Fruit fly (Drosophila melanogaster) whole organism, adult: ENCODE measurements around the gene ND-24.
A peak's percentile ranks its signal among the peaks of the same experiment; 100 is the strongest.

Source experiments
- CG11617 ChIP-seq: fragments of 200-800 bp; sonication (Bioruptor generic); optimal IDR thresholded peaks from 2 replicates; lab custom pipeline; 2017; ENCODE audit warnings: mild to moderate bottlenecking, missing biosample characterization, missing genetic modification reagents, missing genetic modification characterization
- CG12768 ChIP-seq: fragments of 200-800 bp; sonication (Bioruptor generic); optimal IDR thresholded peaks from 2 replicates; lab custom pipeline; 2017; ENCODE audit warnings: missing biosample characterization, missing genetic modification characterization, mild to moderate bottlenecking, moderate library complexity, missing genetic modification reagents
- CG14711 ChIP-seq: fragments of 200-800 bp; sonication (Bioruptor generic); optimal IDR thresholded peaks from 2 replicates; lab custom pipeline; 2018; ENCODE audit warnings: missing biosample characterization, mild to moderate bottlenecking, missing genetic modification characterization, moderate library complexity
- CG1620 ChIP-seq: fragments of 200-800 bp; sonication (Bioruptor generic); optimal IDR thresholded peaks from 2 replicates; lab custom pipeline; 2016; ENCODE audit warnings: missing biosample characterization, missing genetic modification characterization
- CG33017 ChIP-seq: fragments of 200-800 bp; sonication (Bioruptor generic); optimal IDR thresholded peaks from 2 replicates; lab custom pipeline; 2018; ENCODE audit warnings: missing biosample characterization, mild to moderate bottlenecking, missing genetic modification characterization, moderate library complexity
- CG5204 ChIP-seq: fragments of 200-800 bp; sonication (Bioruptor generic); optimal IDR thresholded peaks from 2 replicates; lab custom pipeline; 2016; ENCODE audit warnings: missing biosample characterization, missing genetic modification characterization
- CG7045 ChIP-seq: fragments of 200-800 bp; sonication (Bioruptor generic); optimal IDR thresholded peaks from 2 replicates; lab custom pipeline; 2017; ENCODE audit warnings: missing biosample characterization, mild to moderate bottlenecking, missing genetic modification characterization
- CG7101 ChIP-seq: fragments of 200-800 bp; sonication (Bioruptor generic); optimal IDR thresholded peaks from 2 replicates; lab custom pipeline; 2018; ENCODE audit warnings: missing biosample characterization, mild to moderate bottlenecking, missing genetic modification characterization, moderate library complexity
- Clk ChIP-seq: fragments of 200-800 bp; sonication (Bioruptor generic); optimal IDR thresholded peaks from 2 replicates; lab custom pipeline; 2017; ENCODE audit warnings: missing biosample characterization, missing genetic modification characterization
- Crg-1 ChIP-seq: fragments of 200-800 bp; sonication (Bioruptor generic); optimal IDR thresholded peaks from 2 replicates; lab custom pipeline; 2016; ENCODE audit warnings: missing biosample characterization, missing genetic modification characterization
- Hr96 ChIP-seq: fragments of 200-800 bp; sonication (Bioruptor generic); optimal IDR thresholded peaks from 2 replicates; lab custom pipeline; 2016; ENCODE audit warnings: missing biosample characterization, missing genetic modification characterization
- Mnt ChIP-seq: fragments of 200-800 bp; sonication (Bioruptor generic); optimal IDR thresholded peaks from 2 replicates; lab custom pipeline; 2016; ENCODE audit warnings: missing biosample characterization, mild to moderate bottlenecking, missing genetic modification characterization
- bab1 ChIP-seq: fragments of 200-800 bp; sonication (Bioruptor generic); optimal IDR thresholded peaks from 3 replicates; lab custom pipeline; 2019; ENCODE audit warnings: missing biosample characterization, mild to moderate bottlenecking, missing genetic modification characterization, moderate library complexity
- cic ChIP-seq: fragments of 200-800 bp; sonication (Bioruptor generic); optimal IDR thresholded peaks from 2 replicates; lab custom pipeline; 2017; ENCODE audit warnings: missing biosample characterization, mild to moderate bottlenecking, missing genetic modification characterization, moderate library complexity
- cnc ChIP-seq, 2 experiments: fragments of >200 bp; optimal IDR thresholded peaks; 2 replicates each; lab custom pipeline; 2017
- kay ChIP-seq: fragments of 200-800 bp; sonication (Bioruptor generic); peaks from one replicate; lab custom pipeline; 2016; ENCODE audit warnings: missing biosample characterization, missing genetic modification characterization, borderline replicate concordance
- ovo ChIP-seq: fragments of 200-800 bp; sonication (Bioruptor generic); optimal IDR thresholded peaks from 2 replicates; lab custom pipeline; 2016; ENCODE audit warnings: missing biosample characterization, missing genetic modification characterization
- pad ChIP-seq: fragments of 200-800 bp; sonication (Bioruptor generic); optimal IDR thresholded peaks from 3 replicates; lab custom pipeline; 2017; ENCODE audit warnings: missing biosample characterization, missing genetic modification characterization, mild to moderate bottlenecking, moderate library complexity, missing genetic modification reagents
- tj ChIP-seq: fragments of 200-800 bp; sonication (Bioruptor generic); optimal IDR thresholded peaks from 3 replicates; lab custom pipeline; 2017; ENCODE audit warnings: missing biosample characterization, mild to moderate bottlenecking, missing genetic modification characterization, moderate library complexity
- toe ChIP-seq: fragments of 200-800 bp; sonication (Bioruptor generic); optimal IDR thresholded peaks from 2 replicates; lab custom pipeline; 2016; ENCODE audit warnings: missing biosample characterization, missing genetic modification characterization

The ND-24 gene

DNA sequence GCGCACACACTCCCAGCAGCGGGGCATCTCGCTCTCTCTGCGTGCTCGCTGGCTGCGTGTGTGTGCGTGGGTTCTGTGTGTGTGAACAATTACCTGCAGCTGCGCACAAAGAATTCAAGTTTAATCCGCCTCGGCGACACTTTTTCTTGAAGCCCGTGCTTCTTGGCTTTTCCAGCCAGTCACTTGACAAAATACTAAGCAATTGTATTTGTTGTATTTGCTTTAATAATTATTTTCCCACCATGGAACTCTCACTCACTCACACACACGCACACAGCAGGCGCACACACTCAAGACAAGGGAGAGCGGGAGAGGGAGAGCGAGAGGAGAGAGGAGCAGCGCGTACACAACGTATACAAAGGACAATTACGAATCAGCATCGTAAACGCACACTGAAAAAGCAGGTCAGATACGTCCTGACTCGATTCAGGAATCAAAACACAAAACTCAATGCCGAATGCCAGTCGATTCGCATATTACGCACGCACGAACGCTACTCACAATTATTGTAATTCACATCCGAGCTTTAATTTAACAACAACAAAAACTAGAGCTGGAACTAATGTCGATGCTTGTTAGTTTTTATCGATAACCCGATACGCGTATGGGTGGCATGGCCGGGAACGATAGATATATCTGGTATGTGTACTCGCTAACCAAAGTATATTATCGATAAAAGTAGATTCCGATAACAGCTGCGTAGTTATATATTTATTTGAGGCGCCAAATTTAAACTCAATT, 20.3 kb downstream of the ND-24 start, which contains the start of gene RhoGAPp190:
TSS of gene RhoGAPp190 (minus strand) at position 565 of the 741 bp plus-strand sequence.
- TF ChIP-seq cic (GFP tag; lab: Kevin White, UChicago) = peak; percentile 29
- TF ChIP-seq CG14711 = no peak
- no peak for TF ChIP-seq Clk (GFP tag; lab: Kevin White, UChicago)
- peak; percentile 43 for TF ChIP-seq tj (GFP tag; lab: Kevin White, UChicago)
- no peak for TF ChIP-seq Hr96 (GFP tag; lab: Kevin White, UChicago)
- no peak for TF ChIP-seq cnc (optimal IDR thresholded peaks at IDR 0.05; lab: Kevin White, UChicago)
- no peak for TF ChIP-seq CG5204 (GFP tag; lab: Kevin White, UChicago)
- TF ChIP-seq CG33017 (tag; lab: Kevin White, UChicago) = no peak
- TF ChIP-seq bab1 (GFP tag; lab: Kevin White, UChicago) = peak; percentile 74
- TF ChIP-seq Mnt (GFP tag; lab: Kevin White, UChicago) = peak; percentile 45
- no peak for TF ChIP-seq CG1620 (GFP tag; lab: Kevin White, UChicago)
- peak; percentile 39 for TF ChIP-seq CG7101 (tag; lab: Kevin White, UChicago)
- peak; percentile 58 for TF ChIP-seq pad (GFP tag; lab: Kevin White, UChicago)
- TF ChIP-seq CG7045 (GFP tag; lab: Kevin White, UChicago) = no peak

DNA sequence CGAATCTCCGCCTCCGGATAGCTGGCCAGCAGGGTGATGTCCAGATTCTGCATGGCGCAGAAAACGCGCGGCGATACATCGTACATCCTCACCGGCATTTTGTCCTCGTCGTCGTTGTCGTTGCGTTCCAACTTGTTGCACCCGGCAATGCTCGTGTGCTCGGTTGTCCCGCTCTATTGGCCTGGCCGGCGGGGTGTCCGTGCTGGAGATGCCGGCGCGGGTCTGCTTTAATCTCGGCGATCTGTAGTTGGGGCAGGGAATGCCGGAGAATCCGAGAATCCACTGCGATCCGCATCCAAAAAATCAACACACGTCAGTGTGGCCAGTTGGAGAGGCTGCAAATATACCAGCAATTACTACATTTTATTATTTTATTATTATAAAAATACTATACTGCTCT, 24.6 kb downstream of the ND-24 start, which contains the start of gene IntS2:
TSS of gene IntS2 (minus strand) at position 318 of the 400 bp plus-strand sequence.
- TF ChIP-seq kay (no peak), CG12768 (GFP tag; lab: Kevin White, UChicago) (no peak), Clk (GFP tag; lab: Kevin White, UChicago) (no peak), cnc (optimal IDR thresholded peaks at IDR 0.05; lab: Kevin White, UChicago) (no peak), CG5204 (GFP tag; lab: Kevin White, UChicago) (no peak), Hr96 (GFP tag; lab: Kevin White, UChicago) (no peak), bab1 (GFP tag; lab: Kevin White, UChicago) (no peak), CG14711 (no peak), ovo (GFP tag; lab: Kevin White, UChicago) (no peak), cic (GFP tag; lab: Kevin White, UChicago) (no peak), CG11617 (GFP tag; lab: Kevin White, UChicago) (no peak), tj (GFP tag; lab: Kevin White, UChicago) (no peak)

dm6 chrX:17657050-17657696, 25.3 kb downstream of the ND-24 start, which contains the start of gene beta-Spec:
Gene beta-Spec, plus strand, starts transcription at chrX:17657372.
- no peak for TF ChIP-seq Crg-1 (GFP tag; lab: Kevin White, UChicago)
- TF ChIP-seq pad (GFP tag; lab: Kevin White, UChicago) = no peak
- no peak for TF ChIP-seq cnc (optimal IDR thresholded peaks at IDR 0.05; lab: Kevin White, UChicago)
- no peak for TF ChIP-seq kay
- peak; percentile 40 for TF ChIP-seq bab1 (GFP tag; lab: Kevin White, UChicago)

- TF ChIP-seq tj (GFP tag; lab: Kevin White, UChicago) (peak; percentile 3), CG1620 (GFP tag; lab: Kevin White, UChicago) (no peak)
These were observed 25.8 kb downstream of the ND-24 start for dm6 chrX:17657716-17658115.

- TF ChIP-seq CG12768 (GFP tag; lab: Kevin White, UChicago) = no peak
- TF ChIP-seq CG11617 (GFP tag; lab: Kevin White, UChicago) = no peak
- TF ChIP-seq Crg-1 (GFP tag; lab: Kevin White, UChicago) = no peak
- no peak for TF ChIP-seq Mnt (GFP tag; lab: Kevin White, UChicago)
- TF ChIP-seq cnc (optimal IDR thresholded peaks at IDR 0.05; lab: Kevin White, UChicago) = no peak
- TF ChIP-seq cic (GFP tag; lab: Kevin White, UChicago) = no peak
- no peak for TF ChIP-seq bab1 (GFP tag; lab: Kevin White, UChicago)
- TF ChIP-seq ovo (GFP tag; lab: Kevin White, UChicago) = no peak
- TF ChIP-seq CG5204 (GFP tag; lab: Kevin White, UChicago) = no peak
- no peak for TF ChIP-seq CG14711
- no peak for TF ChIP-seq CG7101 (tag; lab: Kevin White, UChicago)
- TF ChIP-seq CG7045 (GFP tag; lab: Kevin White, UChicago) = no peak
- no peak for TF ChIP-seq Hr96 (GFP tag; lab: Kevin White, UChicago)
- TF ChIP-seq tj (GFP tag; lab: Kevin White, UChicago) = no peak
- no peak for TF ChIP-seq Clk (GFP tag; lab: Kevin White, UChicago)
- TF ChIP-seq CG33017 (tag; lab: Kevin White, UChicago) = no peak
- TF ChIP-seq CG1620 (GFP tag; lab: Kevin White, UChicago) = no peak
- no peak for TF ChIP-seq toe
These were observed 26.6 kb downstream of the ND-24 start for dm6 chrX:17658207-17659118.
